Worm (Caenorhabditis elegans) whole organism, late embryonic: Measurements from ENCODE around the gene str-139.

ENCODE experiments used
- ceh-14 ChIP-seq: sonication (generic microtip); optimal IDR thresholded peaks from 2 replicates; lab custom pipeline; 2016; ENCODE audit warnings: missing genotype, missing genetic modification characterization, missing compliant biosample characterization
- gmeb-2 ChIP-seq: sonication (generic microtip); optimal IDR thresholded peaks from 2 replicates; lab custom pipeline; 2016; ENCODE audit warnings: missing genetic modification characterization, inconsistent platforms, missing compliant biosample characterization
- lin-11 ChIP-seq: fragments of 200-800 bp; sonication (Bioruptor generic); optimal IDR thresholded peaks from 2 replicates; lab custom pipeline; 2018; ENCODE audit warnings: mild to moderate bottlenecking, missing genetic modification characterization, missing compliant biosample characterization
- pha-4 ChIP-seq: fragments of 150-350 bp; optimal IDR thresholded peaks from 2 replicates; lab custom pipeline; 2018; ENCODE audit warnings: missing biosample characterization, missing genetic modification reagents, missing genetic modification characterization

- no peak for TF ChIP-seq ceh-14
- TF ChIP-seq gmeb-2 (tag; lab: Kevin White, UChicago) = no peak
- TF ChIP-seq pha-4 (tag; lab: Kevin White, UChicago) = no peak
- no peak for TF ChIP-seq lin-11 (tag; lab: Kevin White, UChicago)
Measured at ce11 chrV:8043664-8044063, 18.3 kb downstream of the str-139 start.
